Fruit fly (Drosophila melanogaster) whole organism, prepupa: ENCODE measurements around the gene Gr64c.

Experiments used
- CG6163 ChIP-seq: fragments of 200-800 bp; sonication (Bioruptor generic); IDR thresholded peaks from 3 replicates; pipeline ENCODE4 v1.3.6; 2022; ENCODE audit warnings: missing biosample characterization, missing genetic modification characterization
- CG6854 ChIP-seq: fragments of 200-800 bp; sonication (Bioruptor generic); optimal IDR thresholded peaks from 2 replicates; lab custom pipeline; 2017; ENCODE audit warnings: missing biosample characterization, mild to moderate bottlenecking, missing genetic modification characterization
- Lpt ChIP-seq: fragments of 200-800 bp; sonication (Bioruptor generic); optimal IDR thresholded peaks from 3 replicates; lab custom pipeline; 2016; ENCODE audit warnings: missing biosample characterization, missing genetic modification characterization
- OdsH ChIP-seq: fragments of 200-800 bp; sonication (Bioruptor generic); optimal IDR thresholded peaks from 3 replicates; lab custom pipeline; 2016; ENCODE audit warnings: missing biosample characterization, missing genetic modification characterization
- dsx ChIP-seq: fragments of 200-800 bp; optimal IDR thresholded peaks from 3 replicates; lab custom pipeline; 2019; ENCODE audit warnings: missing biosample characterization, mild to moderate bottlenecking, missing genetic modification characterization, moderate library complexity; ENCODE audit not compliant: poor library complexity, severe bottlenecking

DNA sequence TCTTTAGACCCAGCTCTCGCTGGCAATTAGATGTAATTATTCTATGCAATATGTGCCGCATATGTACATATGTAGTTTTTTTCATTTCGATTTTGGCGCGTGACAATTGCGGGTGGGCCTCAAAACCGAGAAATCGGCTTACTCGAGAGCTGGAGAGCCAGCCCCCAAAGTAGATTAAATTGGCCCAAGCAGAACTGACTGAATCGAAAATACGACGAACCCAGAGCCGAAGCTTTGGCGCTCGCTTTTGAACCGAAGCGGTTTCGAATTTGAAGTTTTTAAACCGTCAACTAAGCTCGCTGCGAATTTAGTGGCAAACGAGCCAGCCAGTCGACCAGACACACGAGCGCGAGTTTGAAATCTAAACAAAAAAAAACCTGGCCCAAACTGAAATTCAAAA is 17.9 kb downstream of the Gr64c start, which contains the start of gene CG1136:
- TF ChIP-seq Lpt (GFP tag; lab: Kevin White, UChicago) (no peak), CG6854 (GFP tag; lab: Kevin White, UChicago) (no peak), dsx (GFP tag; lab: Kevin White, UChicago) (no peak), OdsH (GFP tag; lab: Kevin White, UChicago) (no peak), CG6163 (GFP tag; lab: Robert Waterston, UW) (no peak)
